Worm (Caenorhabditis elegans): ENCODE results near the gene hpx-2.

DNA sequence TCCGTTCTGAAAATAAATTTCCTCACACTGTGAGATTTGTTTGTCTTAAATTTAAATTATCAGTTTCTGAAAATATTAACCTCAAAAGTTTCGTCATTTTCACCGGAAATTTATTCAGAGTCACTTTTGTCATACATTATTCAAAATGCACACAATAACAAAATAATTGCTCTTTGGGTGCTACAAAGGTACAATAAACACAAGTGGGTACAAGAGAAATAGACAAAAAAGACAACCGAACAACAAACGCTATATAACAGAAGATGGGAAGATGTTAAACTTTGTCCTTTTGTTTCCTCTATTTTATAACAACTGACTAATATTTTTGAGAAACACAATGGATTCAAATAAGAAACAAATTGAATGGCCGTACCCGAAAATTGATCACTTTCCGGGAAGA is 19.3 kb downstream of the hpx-2 start:
- TF ChIP-seq R02D3.7 (tag; optimal IDR thresholded peaks at IDR 0.05) (no peak), ama-1 (optimal IDR thresholded peaks at IDR 0.05) (no peak), lin-39 (tag; optimal IDR thresholded peaks at IDR 0.05) (no peak)

All from whole organism, L3 larva.